Fruit fly (Drosophila melanogaster) whole organism: ENCODE measurements around the gene CG16727.

Experiments used
- CG8478 ChIP-seq: fragments of >200 bp; optimal IDR thresholded peaks from 2 replicates; lab custom pipeline; 2018; ENCODE audit warnings: inconsistent platforms
- Dll ChIP-seq: fragments of >200 bp; optimal IDR thresholded peaks from 2 replicates; lab custom pipeline; 2017
- EcR ChIP-seq, 2 experiments: fragments of >200 bp; optimal IDR thresholded peaks; 2 replicates each; lab custom pipeline; 2017; ENCODE audit warnings: missing biosample characterization in 2 of 2, missing genetic modification characterization in 2 of 2, missing genetic modification reagents in 2 of 2
- pan ChIP-seq: fragments of >200 bp; optimal IDR thresholded peaks from 2 replicates; lab custom pipeline; 2017
- psq ChIP-seq: fragments of >200 bp; optimal IDR thresholded peaks from 2 replicates; lab custom pipeline; 2017
- usp ChIP-seq: fragments of >200 bp; optimal IDR thresholded peaks from 2 replicates; lab custom pipeline; 2017; ENCODE audit warnings: missing biosample characterization, missing genetic modification characterization, mixed read lengths

- TF ChIP-seq pan (lab: Kevin White, UChicago): no peak
- TF ChIP-seq psq (lab: Kevin White, UChicago): no peak
- TF ChIP-seq CG8478 (lab: Kevin White, UChicago): no peak
- no peak for TF ChIP-seq usp (GFP tag; lab: Kevin White, UChicago)
- TF ChIP-seq Dll: no peak
- no peak for TF ChIP-seq EcR (GFP tag; optimal IDR thresholded peaks at IDR 0.05; lab: Kevin White, UChicago)
These were observed 51.5 kb downstream of the CG16727 start, which contains the start of gene CG7432 for dm6 chr3R:19664713-19665112.
